Worm (Caenorhabditis elegans) whole organism, L4/young adult: ENCODE results near the gene D1025.1.

Source experiments
- W03F9.2 ChIP-seq: fragments of 150-350 bp; optimal IDR thresholded peaks from 2 replicates; lab custom pipeline; 2014; ENCODE audit warnings: missing biosample characterization, missing genetic modification characterization
- dao-5 ChIP-seq: sonication (generic microtip); optimal IDR thresholded peaks from 2 replicates; lab custom pipeline; 2016; ENCODE audit warnings: missing genotype, missing genetic modification characterization, moderate library complexity, missing compliant biosample characterization
- him-1 ChIP-seq: sonication (generic microtip); optimal IDR thresholded peaks from 2 replicates; lab custom pipeline; 2016; ENCODE audit warnings: missing genotype, missing genetic modification reagents, missing genetic modification characterization, missing compliant biosample characterization

DNA sequence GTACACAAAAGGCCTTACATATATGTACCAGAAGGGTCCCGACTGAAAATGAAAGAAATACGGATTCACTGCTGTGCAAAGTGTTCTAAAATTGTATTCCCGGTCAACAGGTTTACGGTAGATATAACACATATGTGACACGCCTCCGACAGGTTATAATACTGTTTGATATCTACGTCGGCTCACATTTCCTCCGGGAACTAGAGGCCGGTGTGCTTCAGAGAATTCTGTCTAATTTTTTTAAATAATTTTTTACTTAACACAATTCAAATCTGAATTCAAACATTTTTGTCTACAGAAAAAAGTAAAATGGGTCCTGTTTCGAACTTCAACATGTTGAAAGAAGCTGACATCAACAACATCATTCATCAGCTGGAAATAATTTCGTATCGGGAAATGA lies 22.7 kb downstream of the D1025.1 start, which contains the start of gene T24C2.3:
- TF ChIP-seq dao-5 (tag; lab: Kevin White, UChicago) (no peak), him-1 (no peak), W03F9.2 (tag; lab: Kevin White, UChicago) (no peak)
